Worm (Caenorhabditis elegans) whole organism, L3 larva: Measurements from ENCODE around the gene Y56A3A.6.

Experiments used
- aly-2 ChIP-seq: fragments of 150-350 bp; optimal IDR thresholded peaks from 2 replicates; lab custom pipeline; 2014; ENCODE audit warnings: missing biosample characterization, missing genetic modification characterization
- ama-1 ChIP-seq: fragments of 150-350 bp; optimal IDR thresholded peaks from 2 replicates; lab custom pipeline; 2018
- elt-3 ChIP-seq, 3 experiments: fragments of 150-350 bp in 1 of 3; sonication (generic microtip) in 2 of 3; optimal IDR thresholded peaks; 2 replicates in 2 of 3; 4 replicates in 1 of 3; lab custom pipeline; 2014 to 2017; ENCODE audit warnings: missing biosample characterization in 3 of 3, missing genetic modification characterization in 3 of 3
- lin-15B ChIP-seq: fragments of 150-350 bp; optimal IDR thresholded peaks from 2 replicates; lab custom pipeline; 2014; ENCODE audit warnings: missing biosample characterization, missing genetic modification characterization
- mml-1 ChIP-seq: fragments of 150-350 bp; sonication (generic microtip); optimal IDR thresholded peaks from 3 replicates; lab custom pipeline; 2014; ENCODE audit warnings: missing biosample characterization, missing genetic modification characterization
- nhr-23 ChIP-seq: fragments of 150-350 bp; optimal IDR thresholded peaks from 2 replicates; lab custom pipeline; 2014; ENCODE audit warnings: missing biosample characterization, missing genetic modification reagents, missing genetic modification characterization
- nhr-237 ChIP-seq: fragments of 150-350 bp; optimal IDR thresholded peaks from 2 replicates; lab custom pipeline; 2014; ENCODE audit warnings: missing biosample characterization, missing genetic modification characterization
- pqm-1 ChIP-seq: fragments of 150-350 bp; optimal IDR thresholded peaks from 2 replicates; lab custom pipeline; 2017; ENCODE audit warnings: missing biosample characterization, missing genetic modification characterization, inconsistent platforms
- snpc-4 ChIP-seq: fragments of 150-350 bp; optimal IDR thresholded peaks from 2 replicates; lab custom pipeline; 2014; ENCODE audit warnings: missing biosample characterization, missing genetic modification characterization
- tbx-2 ChIP-seq: sonication (generic microtip); optimal IDR thresholded peaks from 2 replicates; lab custom pipeline; 2016; ENCODE audit warnings: mild to moderate bottlenecking, missing genetic modification characterization, missing compliant biosample characterization
- unc-62 ChIP-seq: fragments of 150-350 bp; sonication (generic microtip); optimal IDR thresholded peaks from 4 replicates; lab custom pipeline; 2014; ENCODE audit warnings: missing biosample characterization, missing genetic modification reagents, missing genetic modification characterization
- zag-1 ChIP-seq: fragments of 150-350 bp; optimal IDR thresholded peaks from 2 replicates; lab custom pipeline; 2014; ENCODE audit warnings: missing biosample characterization, missing genetic modification characterization
- ztf-11 ChIP-seq: fragments of 150-350 bp; optimal IDR thresholded peaks from 2 replicates; lab custom pipeline; 2014; ENCODE audit warnings: missing biosample characterization, missing genetic modification characterization

- TF ChIP-seq snpc-4 (no peak), mml-1 (tag; lab: Kevin White, UChicago) (no peak), tbx-2 (tag; lab: Kevin White, UChicago) (no peak), pqm-1 (tag; lab: Kevin White, UChicago) (no peak), nhr-237 (tag; lab: Kevin White, UChicago) (no peak), aly-2 (tag; lab: Kevin White, UChicago) (no peak), ztf-11 (tag; lab: Kevin White, UChicago) (no peak), nhr-23 (tag; lab: Kevin White, UChicago) (no peak), elt-3 (tag; optimal IDR thresholded peaks at IDR 0.05; lab: Kevin White, UChicago) (no peak), unc-62 (GFP tag; lab: Kevin White, UChicago) (no peak), lin-15B (no peak), ama-1 (lab: Kevin White, UChicago) (no peak), zag-1 (no peak)
Measured at ce11 chrIII:11902782-11903181, 24.2 kb upstream of the Y56A3A.6 start.
